Worm (Caenorhabditis elegans): ENCODE results near the gene lron-2.

The lron-2 gene

DNA sequence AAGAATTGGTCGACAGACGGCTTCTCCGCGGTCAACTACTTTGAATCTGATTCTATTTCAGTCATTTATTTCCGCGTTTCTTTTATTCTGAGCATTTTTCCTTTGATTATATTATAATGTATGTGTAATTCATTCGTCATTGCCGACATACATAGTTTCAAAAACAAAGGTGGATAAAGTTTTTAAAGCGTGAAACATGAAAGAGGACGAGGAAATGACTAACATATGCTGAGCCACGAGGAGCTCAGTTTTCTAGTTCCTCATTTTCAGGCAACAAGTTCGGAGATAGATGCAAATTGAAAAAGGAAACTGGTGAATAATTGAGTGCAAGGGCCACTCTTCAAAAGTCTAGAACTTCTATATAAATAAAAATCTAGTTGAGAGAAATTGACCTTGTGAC is 19.2 kb downstream of the lron-2 start:
- no peak for TF ChIP-seq med-1 (GFP tag; optimal IDR thresholded peaks at IDR 0.05; ENCODE audit: insufficient read depth)
- no peak for TF ChIP-seq klf-2 (GFP tag; conservative IDR thresholded peaks at IDR 0.05)
- no peak for TF ChIP-seq flt-1 (GFP tag; IDR thresholded peaks at IDR 0.05)
- TF ChIP-seq ref-1 (GFP tag; conservative IDR thresholded peaks at IDR 0.05) = no peak
- no peak for TF ChIP-seq cog-1 (tag; optimal IDR thresholded peaks at IDR 0.05)
- TF ChIP-seq T22C8.4 (GFP tag; IDR thresholded peaks at IDR 0.05) = no peak
- TF ChIP-seq ztf-29 (GFP tag; IDR thresholded peaks at IDR 0.05) = no peak
- TF ChIP-seq ztf-23 (GFP tag; IDR thresholded peaks at IDR 0.05) = no peak
- TF ChIP-seq tab-1 (GFP tag; IDR thresholded peaks at IDR 0.05) = no peak

ce11 chrV:9266399-9266798 is 21.0 kb downstream of the lron-2 start, which contains the start of gene slc-17.7:
slc-17.7 (minus strand) TSS chrV:9266499.
- TF ChIP-seq ztf-29 (GFP tag; IDR thresholded peaks at IDR 0.05) (no peak), ztf-23 (GFP tag; IDR thresholded peaks at IDR 0.05) (no peak), klf-2 (GFP tag; conservative IDR thresholded peaks at IDR 0.05) (no peak), med-1 (GFP tag; optimal IDR thresholded peaks at IDR 0.05; ENCODE audit: insufficient read depth) (no peak)

DNA sequence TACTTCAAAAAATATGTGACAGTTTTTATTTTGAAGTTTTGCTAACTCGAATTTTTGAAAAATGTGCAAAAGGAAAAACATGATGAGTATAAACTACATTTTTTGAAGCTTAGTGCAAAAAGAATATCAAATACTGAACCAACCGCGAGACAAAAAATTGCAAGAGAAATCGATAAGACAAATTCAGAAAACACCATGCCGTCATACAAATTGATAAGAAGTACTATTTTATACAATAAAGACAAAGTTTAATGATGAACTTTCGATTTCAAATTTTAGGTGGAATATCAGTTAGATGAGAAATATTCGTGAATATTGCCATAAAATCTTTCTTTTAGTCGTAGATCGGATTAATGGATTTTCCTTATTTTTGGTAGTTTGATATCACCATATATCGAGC is 24.7 kb downstream of the lron-2 start:
- TF ChIP-seq flt-1 (GFP tag; IDR thresholded peaks at IDR 0.05) (no peak), med-1 (GFP tag; optimal IDR thresholded peaks at IDR 0.05; ENCODE audit: insufficient read depth) (no peak), ztf-23 (GFP tag; IDR thresholded peaks at IDR 0.05) (no peak), T22C8.4 (GFP tag; IDR thresholded peaks at IDR 0.05) (no peak), cog-1 (tag; optimal IDR thresholded peaks at IDR 0.05) (no peak), klf-2 (GFP tag; conservative IDR thresholded peaks at IDR 0.05) (no peak), ztf-29 (GFP tag; IDR thresholded peaks at IDR 0.05) (no peak), tab-1 (GFP tag; IDR thresholded peaks at IDR 0.05) (no peak)

DNA sequence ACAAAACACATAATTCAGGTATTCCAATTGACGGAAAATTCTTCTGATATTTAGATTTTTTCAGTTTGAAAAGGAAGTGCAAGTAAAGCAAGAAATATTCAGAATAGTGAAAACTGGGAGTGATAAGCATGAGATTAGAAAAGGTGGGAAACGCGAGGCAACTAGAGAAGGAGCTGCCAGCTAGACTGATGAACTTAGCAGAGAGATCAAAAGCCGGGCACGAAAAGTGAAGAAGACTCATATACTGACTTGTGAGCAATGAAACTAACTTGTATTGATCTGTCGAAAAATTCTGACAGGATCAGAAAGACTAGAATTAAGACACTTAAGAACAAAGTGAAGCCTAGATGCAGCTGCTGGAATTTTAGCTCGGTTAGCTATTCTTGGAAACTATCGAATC is 25.9 kb downstream of the lron-2 start, which contains the start of gene nhr-36:
TSS of gene nhr-36 (minus strand) at position 101 of the 400 bp plus-strand sequence.
- no peak for TF ChIP-seq ref-1 (GFP tag; conservative IDR thresholded peaks at IDR 0.05)
- TF ChIP-seq tab-1 (GFP tag; IDR thresholded peaks at IDR 0.05) = no peak
- TF ChIP-seq ztf-23 (GFP tag; IDR thresholded peaks at IDR 0.05) = no peak
- no peak for TF ChIP-seq ztf-29 (GFP tag; IDR thresholded peaks at IDR 0.05)
- TF ChIP-seq T22C8.4 (GFP tag; IDR thresholded peaks at IDR 0.05) = no peak
- TF ChIP-seq flt-1 (GFP tag; IDR thresholded peaks at IDR 0.05) = no peak
- TF ChIP-seq klf-2 (GFP tag; conservative IDR thresholded peaks at IDR 0.05) = no peak
- no peak for TF ChIP-seq cog-1 (tag; optimal IDR thresholded peaks at IDR 0.05)
- no peak for TF ChIP-seq med-1 (GFP tag; optimal IDR thresholded peaks at IDR 0.05; ENCODE audit: insufficient read depth)

DNA sequence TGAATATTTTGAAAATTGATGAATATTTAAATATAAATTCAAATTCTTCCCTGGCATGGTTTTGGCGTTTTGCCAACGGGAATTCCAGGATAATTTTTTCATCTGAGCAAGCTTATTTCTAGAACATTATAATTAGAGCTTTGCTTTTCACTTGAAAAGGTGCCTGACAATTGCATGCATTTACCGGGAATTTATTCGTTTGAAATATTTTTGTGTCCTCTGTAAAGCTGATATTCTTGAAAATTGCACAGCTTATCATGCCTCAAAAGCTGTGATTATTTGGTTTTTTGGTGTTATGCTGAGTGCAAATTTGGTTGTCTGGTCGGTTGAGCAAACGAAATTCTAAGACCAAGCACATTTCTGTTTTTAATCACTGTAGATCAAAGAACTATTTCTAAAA is 26.9 kb downstream of the lron-2 start:
- TF ChIP-seq ref-1 (GFP tag; conservative IDR thresholded peaks at IDR 0.05) = no peak
- TF ChIP-seq tab-1 (GFP tag; IDR thresholded peaks at IDR 0.05) = no peak
- TF ChIP-seq med-1 (GFP tag; optimal IDR thresholded peaks at IDR 0.05; ENCODE audit: insufficient read depth) = no peak

ce11 chrV:9257467-9257866 is 29.9 kb downstream of the lron-2 start, which contains the start of gene F07C3.16:
F07C3.16 (minus strand) TSS chrV:9257567.
- no peak for TF ChIP-seq flt-1 (GFP tag; IDR thresholded peaks at IDR 0.05)
- no peak for TF ChIP-seq klf-2 (GFP tag; conservative IDR thresholded peaks at IDR 0.05)
- no peak for TF ChIP-seq ztf-23 (GFP tag; IDR thresholded peaks at IDR 0.05)
- TF ChIP-seq cog-1 (tag; optimal IDR thresholded peaks at IDR 0.05) = no peak
- no peak for TF ChIP-seq ztf-29 (GFP tag; IDR thresholded peaks at IDR 0.05)
- TF ChIP-seq T22C8.4 (GFP tag; IDR thresholded peaks at IDR 0.05) = no peak

- TF ChIP-seq T22C8.4 (GFP tag; IDR thresholded peaks at IDR 0.05) = no peak
- no peak for TF ChIP-seq klf-2 (GFP tag; conservative IDR thresholded peaks at IDR 0.05)
- no peak for TF ChIP-seq ztf-23 (GFP tag; IDR thresholded peaks at IDR 0.05)
- no peak for TF ChIP-seq tab-1 (GFP tag; IDR thresholded peaks at IDR 0.05)
- no peak for TF ChIP-seq med-1 (GFP tag; optimal IDR thresholded peaks at IDR 0.05; ENCODE audit: insufficient read depth)
- TF ChIP-seq ref-1 (GFP tag; conservative IDR thresholded peaks at IDR 0.05) = no peak
- TF ChIP-seq flt-1 (GFP tag; IDR thresholded peaks at IDR 0.05) = no peak
- no peak for TF ChIP-seq cog-1 (tag; optimal IDR thresholded peaks at IDR 0.05)
- no peak for TF ChIP-seq ztf-29 (GFP tag; IDR thresholded peaks at IDR 0.05)
Observed at ce11 chrV:9255480-9255879, 31.9 kb downstream of the lron-2 start.

DNA sequence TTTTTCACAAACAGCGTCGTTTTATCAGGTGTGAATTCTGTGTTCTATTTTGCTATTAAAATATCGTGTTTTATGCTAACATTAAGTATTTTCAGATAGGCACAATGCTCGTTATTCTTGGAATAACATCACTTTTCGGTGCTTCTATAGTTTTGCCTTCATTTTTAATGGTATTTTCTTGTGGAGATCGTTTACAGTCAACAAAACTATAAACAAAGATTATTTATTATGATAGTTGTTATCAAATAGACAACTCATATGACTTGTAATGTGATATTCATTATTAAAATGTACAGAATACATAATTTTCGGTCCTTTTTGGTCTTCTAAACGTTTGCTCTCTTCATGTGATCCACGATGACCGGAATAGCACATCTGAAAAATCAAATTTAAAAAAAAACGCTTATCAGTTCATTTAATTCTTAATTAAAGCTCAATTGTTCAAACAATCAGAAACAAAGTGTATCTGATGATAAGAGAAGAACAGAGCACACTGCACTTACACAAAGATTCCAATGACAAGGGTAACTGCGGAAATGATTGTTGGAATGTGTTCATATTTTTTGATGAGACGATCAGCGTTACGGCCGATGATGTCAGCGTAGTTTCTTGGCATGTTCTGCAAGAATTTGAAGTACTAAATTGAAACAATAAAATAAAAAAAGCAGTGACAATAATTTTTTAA is 33.2 kb downstream of the lron-2 start, which contains the start of gene F07C3.9:
TSS of gene F07C3.9 (minus strand) at position 635 of the 685 bp plus-strand sequence.
- no peak for TF ChIP-seq ref-1 (GFP tag; conservative IDR thresholded peaks at IDR 0.05)
- no peak for TF ChIP-seq T22C8.4 (GFP tag; IDR thresholded peaks at IDR 0.05)
- no peak for TF ChIP-seq cog-1 (tag; optimal IDR thresholded peaks at IDR 0.05)
- TF ChIP-seq med-1 (GFP tag; optimal IDR thresholded peaks at IDR 0.05; ENCODE audit: insufficient read depth) = no peak
- TF ChIP-seq ztf-23 (GFP tag; IDR thresholded peaks at IDR 0.05) = no peak
- no peak for TF ChIP-seq tab-1 (GFP tag; IDR thresholded peaks at IDR 0.05)
- TF ChIP-seq flt-1 (GFP tag; IDR thresholded peaks at IDR 0.05) = no peak
- no peak for TF ChIP-seq klf-2 (GFP tag; conservative IDR thresholded peaks at IDR 0.05)
- TF ChIP-seq ztf-29 (GFP tag; IDR thresholded peaks at IDR 0.05) = no peak

DNA sequence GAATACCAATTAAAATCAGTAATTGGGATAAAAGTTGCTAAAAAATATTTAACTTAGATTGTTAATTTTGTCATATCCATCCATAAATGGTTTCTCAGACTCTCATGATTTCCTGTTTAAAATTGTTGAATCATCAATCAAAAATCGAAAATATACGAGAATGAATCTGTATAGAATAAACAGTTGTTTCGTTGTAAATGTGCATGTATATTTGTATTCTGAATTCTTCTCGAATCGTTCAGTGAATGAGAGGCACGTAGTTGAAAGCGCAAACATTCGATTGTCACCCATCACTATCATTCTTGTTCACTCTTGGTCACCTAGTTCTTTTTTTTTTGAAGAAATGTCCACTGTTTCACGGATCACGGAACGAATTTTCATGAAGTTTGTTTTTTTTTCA is 37.4 kb downstream of the lron-2 start, which contains the start of gene ptd-2:
TSS of gene ptd-2 (plus strand) at position 301 of the 400 bp plus-strand sequence.
- TF ChIP-seq tab-1 (GFP tag; IDR thresholded peaks at IDR 0.05) = no peak
- no peak for TF ChIP-seq med-1 (GFP tag; optimal IDR thresholded peaks at IDR 0.05; ENCODE audit: insufficient read depth)
- no peak for TF ChIP-seq flt-1 (GFP tag; IDR thresholded peaks at IDR 0.05)
- TF ChIP-seq klf-2 (GFP tag; conservative IDR thresholded peaks at IDR 0.05) = no peak
- TF ChIP-seq cog-1 (tag; optimal IDR thresholded peaks at IDR 0.05) = no peak
- no peak for TF ChIP-seq ztf-23 (GFP tag; IDR thresholded peaks at IDR 0.05)
- TF ChIP-seq ztf-29 (GFP tag; IDR thresholded peaks at IDR 0.05) = no peak
- TF ChIP-seq T22C8.4 (GFP tag; IDR thresholded peaks at IDR 0.05) = no peak
- TF ChIP-seq ref-1 (GFP tag; conservative IDR thresholded peaks at IDR 0.05) = no peak

ce11 chrV:9249206-9249605 is 38.2 kb downstream of the lron-2 start, which contains the start of gene str-94:
str-94 (minus strand) TSS chrV:9249306.
- TF ChIP-seq med-1 (GFP tag; optimal IDR thresholded peaks at IDR 0.05; ENCODE audit: insufficient read depth) (no peak), ref-1 (GFP tag; conservative IDR thresholded peaks at IDR 0.05) (no peak), ztf-23 (GFP tag; IDR thresholded peaks at IDR 0.05) (no peak), T22C8.4 (GFP tag; IDR thresholded peaks at IDR 0.05) (no peak), tab-1 (GFP tag; IDR thresholded peaks at IDR 0.05) (no peak), flt-1 (GFP tag; IDR thresholded peaks at IDR 0.05) (no peak), cog-1 (tag; optimal IDR thresholded peaks at IDR 0.05) (no peak), klf-2 (GFP tag; conservative IDR thresholded peaks at IDR 0.05) (no peak), ztf-29 (GFP tag; IDR thresholded peaks at IDR 0.05) (no peak)
